Worm (Caenorhabditis elegans) whole organism, L4 larva: ENCODE measurements around the gene sta-1.
"Not testable (repeated sequence)": the region's sequence is repeated elsewhere in the genome, so short reads cannot be mapped to it uniquely, and the experiment has no call there.

Experiments
- aha-1 ChIP-seq: fragments of 150-350 bp; peaks from one replicate; lab custom pipeline; 2014; ENCODE audit warnings: missing biosample characterization, missing genetic modification characterization
- ceh-82 ChIP-seq: sonication (generic microtip); optimal IDR thresholded peaks from 2 replicates; lab custom pipeline; 2017; ENCODE audit warnings: missing biosample characterization, missing genetic modification characterization
- daf-12 ChIP-seq: fragments of 150-350 bp; optimal IDR thresholded peaks from 2 replicates; lab custom pipeline; 2014; ENCODE audit warnings: missing biosample characterization, missing genetic modification reagents, missing genetic modification characterization
- skn-1 ChIP-seq: fragments of 150-350 bp; optimal IDR thresholded peaks from 2 replicates; lab custom pipeline; 2014; ENCODE audit warnings: missing biosample characterization, missing genetic modification characterization

DNA sequence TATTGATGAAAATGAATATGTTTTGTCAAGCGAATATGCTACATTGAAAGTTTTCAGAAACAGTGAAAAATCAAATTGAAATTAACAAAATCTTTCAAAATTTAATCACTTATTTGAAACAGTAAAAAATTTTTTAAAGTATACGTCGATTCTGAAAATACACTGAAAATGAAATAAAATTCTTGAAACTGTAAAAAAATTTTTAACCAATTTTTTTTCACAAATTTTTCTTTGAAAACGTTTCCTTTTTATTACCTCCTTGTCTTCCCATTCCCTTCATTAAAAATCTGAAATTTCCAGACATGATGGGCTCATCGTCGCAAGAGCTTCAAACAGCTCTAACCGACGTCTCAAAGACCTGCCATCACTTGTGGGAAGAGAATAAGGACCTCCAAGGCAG lies at the start of gene sta-1:
- TF ChIP-seq daf-12; skn-1; aha-1 (tag; lab: Kevin White, UChicago); ceh-82 (tag; lab: Kevin White, UChicago): not testable (repeated sequence)
